Worm (Caenorhabditis elegans) whole organism, L4 larva: Measurements from ENCODE around the gene C27A7.6.

Experiments
- ZK546.5 ChIP-seq, 2 experiments: sonication (generic microtip); optimal IDR thresholded peaks; 2 replicates each; lab custom pipeline; 2017; ENCODE audit warnings: missing biosample characterization in 2 of 2, missing genetic modification characterization in 2 of 2
- fos-1 ChIP-seq: fragments of 150-350 bp; optimal IDR thresholded peaks from 2 replicates; lab custom pipeline; 2014; ENCODE audit warnings: missing biosample characterization, missing genetic modification characterization
- hlh-30 ChIP-seq: sonication (generic microtip); optimal IDR thresholded peaks from 2 replicates; lab custom pipeline; 2017; ENCODE audit warnings: antibody characterized with exemption, mild to moderate bottlenecking, missing genetic modification characterization, missing compliant biosample characterization; ENCODE audit not compliant: insufficient read depth
- mdl-1 ChIP-seq, 2 experiments: fragments of 150-350 bp in 1 of 2; sonication (generic microtip) in 1 of 2; optimal IDR thresholded peaks; 2 replicates each; lab custom pipeline; 2014 to 2017; ENCODE audit warnings: missing biosample characterization in 2 of 2, missing genetic modification characterization in 2 of 2
- nhr-10 ChIP-seq: fragments of 150-350 bp; optimal IDR thresholded peaks from 2 replicates; lab custom pipeline; 2014; ENCODE audit warnings: missing biosample characterization, missing genetic modification characterization
- php-3 ChIP-seq: fragments of 200-800 bp; sonication (Bioruptor generic); IDR thresholded peaks from 2 replicates; pipeline ENCODE4 v1.3.6; 2022; ENCODE audit warnings: missing genetic modification reagents, missing genetic modification characterization, missing compliant biosample characterization
- snpc-1.2 ChIP-seq: fragments of 200-800 bp; sonication (Bioruptor generic); IDR thresholded peaks from 2 replicates; pipeline ENCODE4 v1.3.6; 2022; ENCODE audit warnings: missing genetic modification reagents, missing genetic modification characterization, missing compliant biosample characterization
- unc-130 ChIP-seq: sonication (generic microtip); optimal IDR thresholded peaks from 2 replicates; lab custom pipeline; 2016; ENCODE audit warnings: missing genetic modification reagents, missing genetic modification characterization, missing compliant biosample characterization

DNA sequence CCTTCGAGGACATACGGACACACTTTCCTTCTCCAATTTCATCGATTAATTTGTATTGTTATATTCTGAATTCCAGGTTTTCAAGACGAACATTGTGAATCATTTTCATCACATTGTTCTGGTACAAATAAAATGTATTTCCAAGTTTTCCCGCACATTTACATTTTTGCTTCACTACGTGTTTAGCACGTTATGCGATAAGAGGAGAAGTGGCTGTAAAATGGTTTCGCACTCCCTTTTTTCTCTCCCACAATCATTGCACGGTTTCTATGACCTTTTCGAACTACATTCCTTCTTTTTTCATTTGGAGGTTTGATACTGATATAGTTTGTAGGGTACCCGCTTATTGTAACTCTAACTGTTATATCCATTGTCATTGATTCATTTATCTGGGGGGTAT lies 16.9 kb downstream of the C27A7.6 start:
- TF ChIP-seq php-3 (GFP tag; lab: Robert Waterston, UW) (no peak), unc-130 (GFP tag; lab: Kevin White, UChicago) (no peak), mdl-1 (tag; optimal IDR thresholded peaks at IDR 0.05; lab: Kevin White, UChicago) (peak in 1 of 2 experiments; percentile 13), snpc-1.2 (GFP tag; lab: Robert Waterston, UW) (no peak), nhr-10 (no peak), hlh-30 (tag; lab: Kevin White, UChicago) (no peak), fos-1 (tag; lab: Kevin White, UChicago) (no peak), ZK546.5 (tag; optimal IDR thresholded peaks at IDR 0.05; lab: Kevin White, UChicago) (no peak)
